Fruit fly (Drosophila melanogaster) S2 (cell line): ENCODE results near the gene Prm.

Experiments
- CG8478 ChIP-seq: fragments of >200 bp; optimal IDR thresholded peaks from 2 replicates; lab custom pipeline; 2018
- CTCF ChIP-seq, 2 experiments: fragments of >200 bp; optimal IDR thresholded peaks; 2 replicates each; lab custom pipeline; 2018

DNA sequence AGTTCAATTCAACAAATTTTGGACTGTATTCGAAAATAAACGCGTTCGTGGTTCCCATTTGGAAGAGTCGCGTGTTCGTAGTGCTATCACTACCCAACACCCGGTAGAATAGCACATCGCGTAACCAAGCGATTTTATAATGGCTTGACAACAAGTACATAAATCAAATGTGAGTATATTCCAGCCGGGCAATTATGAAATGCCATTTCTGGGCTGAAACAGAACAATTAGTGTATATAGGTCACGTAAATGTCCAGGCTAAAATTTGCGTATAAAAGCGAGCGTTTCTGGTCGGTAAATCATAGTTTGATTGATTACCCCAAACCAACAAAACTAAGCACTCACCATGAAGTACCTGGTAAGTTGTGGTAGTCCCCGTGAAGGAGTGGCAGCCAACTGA is 16.9 kb downstream of the Prm start, which contains the start of gene Cp15:
- TF ChIP-seq CG8478 (lab: Kevin White, UChicago) (no peak), CTCF (optimal IDR thresholded peaks at IDR 0.05; lab: Kevin White, UChicago) (no peak)
